Worm (Caenorhabditis elegans): ENCODE results near the gene C51E3.10.

- TF ChIP-seq ztf-11 (tag; optimal IDR thresholded peaks at IDR 0.05) (no peak), nhr-90 (tag; optimal IDR thresholded peaks at IDR 0.05; ENCODE audit: poor library complexity) (no peak), skn-1 (tag; optimal IDR thresholded peaks at IDR 0.05) (no peak), mep-1 (tag; optimal IDR thresholded peaks at IDR 0.05) (no peak), elt-2 (tag; optimal IDR thresholded peaks at IDR 0.05) (no peak), sox-4 (tag; optimal IDR thresholded peaks at IDR 0.05) (no peak), nhr-85 (tag) (no peak)
Measured at ce11 chrV:10117465-10117864, 43.5 kb downstream of the C51E3.10 start, which contains the start of gene C08B6.5.
